Worm (Caenorhabditis elegans) whole organism, L3 larva: Measurements from ENCODE around the gene mcu-1.
A peak's percentile ranks its signal among the peaks of the same experiment; 100 is the strongest.

ENCODE experiments used
- R02D3.7 ChIP-seq: fragments of 150-350 bp; optimal IDR thresholded peaks from 2 replicates; lab custom pipeline; 2014; ENCODE audit warnings: missing biosample characterization, missing genetic modification characterization
- ZK546.5 ChIP-seq: sonication (generic microtip); optimal IDR thresholded peaks from 2 replicates; lab custom pipeline; 2017; ENCODE audit warnings: missing biosample characterization, missing genetic modification characterization
- ama-1 ChIP-seq: fragments of 150-350 bp; optimal IDR thresholded peaks from 2 replicates; lab custom pipeline; 2018
- ceh-16 ChIP-seq: sonication (generic microtip); optimal IDR thresholded peaks from 2 replicates; lab custom pipeline; 2017; ENCODE audit warnings: missing biosample characterization, missing genetic modification characterization
- ceh-28 ChIP-seq: fragments of 150-350 bp; optimal IDR thresholded peaks from 2 replicates; lab custom pipeline; 2014; ENCODE audit warnings: missing biosample characterization, missing genetic modification reagents, missing genetic modification characterization
- egl-27 ChIP-seq: sonication (generic microtip); optimal IDR thresholded peaks from 4 replicates; lab custom pipeline; 2017; ENCODE audit warnings: missing biosample characterization, missing genetic modification reagents, missing genetic modification characterization
- egl-5 ChIP-seq: fragments of 150-350 bp; optimal IDR thresholded peaks from 2 replicates; lab custom pipeline; 2017; ENCODE audit warnings: missing biosample characterization, missing genetic modification reagents, missing genetic modification characterization, inconsistent platforms
- elt-1 ChIP-seq: fragments of 150-350 bp; optimal IDR thresholded peaks from 2 replicates; lab custom pipeline; 2014; ENCODE audit warnings: missing biosample characterization, missing genetic modification characterization
- elt-2 ChIP-seq: sonication (generic microtip); optimal IDR thresholded peaks from 2 replicates; lab custom pipeline; 2016; ENCODE audit warnings: missing genetic modification reagents, mild to moderate bottlenecking, missing genetic modification characterization, missing compliant biosample characterization
- eor-1 ChIP-seq, 2 experiments: fragments of 150-350 bp; optimal IDR thresholded peaks; 2 replicates each; lab custom pipeline; 2014 to 2018; ENCODE audit warnings: missing biosample characterization in 2 of 2, missing genetic modification characterization in 2 of 2
- fkh-10 ChIP-seq: sonication (generic microtip); optimal IDR thresholded peaks from 2 replicates; lab custom pipeline; 2017; ENCODE audit warnings: missing biosample characterization, missing genetic modification reagents, missing genetic modification characterization
- fkh-2 ChIP-seq: fragments of 150-350 bp; optimal IDR thresholded peaks from 2 replicates; lab custom pipeline; 2014; ENCODE audit warnings: missing biosample characterization, missing genetic modification reagents, missing genetic modification characterization
- fos-1 ChIP-seq: fragments of 150-350 bp; optimal IDR thresholded peaks from 2 replicates; lab custom pipeline; 2014; ENCODE audit warnings: missing biosample characterization, missing genetic modification characterization
- hmg-11 ChIP-seq: sonication (generic microtip); optimal IDR thresholded peaks from 2 replicates; lab custom pipeline; 2016; ENCODE audit warnings: missing genetic modification characterization, missing compliant biosample characterization
- jun-1 ChIP-seq: fragments of 150-350 bp; optimal IDR thresholded peaks from 2 replicates; lab custom pipeline; 2014; ENCODE audit warnings: missing biosample characterization, missing genetic modification reagents, missing genetic modification characterization
- lin-15B ChIP-seq: fragments of 150-350 bp; optimal IDR thresholded peaks from 2 replicates; lab custom pipeline; 2014; ENCODE audit warnings: missing biosample characterization, missing genetic modification characterization
- lin-39 ChIP-seq: fragments of 150-350 bp; optimal IDR thresholded peaks from 2 replicates; lab custom pipeline; 2018; ENCODE audit warnings: missing biosample characterization, missing genetic modification reagents, missing genetic modification characterization
- lsy-12 ChIP-seq: sonication (generic microtip); optimal IDR thresholded peaks from 2 replicates; lab custom pipeline; 2016; ENCODE audit warnings: mild to moderate bottlenecking, missing genetic modification characterization, missing compliant biosample characterization
- mml-1 ChIP-seq: fragments of 150-350 bp; sonication (generic microtip); optimal IDR thresholded peaks from 3 replicates; lab custom pipeline; 2014; ENCODE audit warnings: missing biosample characterization, missing genetic modification characterization
- nfya-1 ChIP-seq: sonication (generic microtip); optimal IDR thresholded peaks from 2 replicates; lab custom pipeline; 2017; ENCODE audit warnings: missing genetic modification characterization, mild to moderate bottlenecking, missing compliant biosample characterization, antibody characterized with exemption, moderate library complexity; ENCODE audit not compliant: insufficient read depth
- nhr-23 ChIP-seq: fragments of 150-350 bp; optimal IDR thresholded peaks from 2 replicates; lab custom pipeline; 2014; ENCODE audit warnings: missing biosample characterization, missing genetic modification reagents, missing genetic modification characterization
- nhr-237 ChIP-seq: fragments of 150-350 bp; optimal IDR thresholded peaks from 2 replicates; lab custom pipeline; 2014; ENCODE audit warnings: missing biosample characterization, missing genetic modification characterization
- nhr-25 ChIP-seq: sonication (generic microtip); optimal IDR thresholded peaks from 2 replicates; lab custom pipeline; 2017; ENCODE audit warnings: missing biosample characterization, missing genetic modification characterization
- nhr-28 ChIP-seq: fragments of 150-350 bp; optimal IDR thresholded peaks from 2 replicates; lab custom pipeline; 2014; ENCODE audit warnings: missing biosample characterization, missing genetic modification characterization
- nhr-43 ChIP-seq: sonication (generic microtip); optimal IDR thresholded peaks from 2 replicates; lab custom pipeline; 2016; ENCODE audit warnings: mild to moderate bottlenecking, missing genetic modification characterization, missing compliant biosample characterization; ENCODE audit not compliant: poor library complexity, severe bottlenecking
- nhr-67 ChIP-seq: fragments of 150-350 bp; optimal IDR thresholded peaks from 2 replicates; lab custom pipeline; 2014; ENCODE audit warnings: missing biosample characterization, missing genetic modification characterization
- nhr-76 ChIP-seq: fragments of 150-350 bp; sonication (generic microtip); optimal IDR thresholded peaks from 5 replicates; lab custom pipeline; 2014; ENCODE audit warnings: missing biosample characterization, missing genetic modification characterization
- nhr-77 ChIP-seq: fragments of 150-350 bp; optimal IDR thresholded peaks from 2 replicates; lab custom pipeline; 2014; ENCODE audit warnings: missing biosample characterization, missing genetic modification characterization
- sea-2 ChIP-seq: fragments of 150-350 bp; sonication (generic microtip); optimal IDR thresholded peaks from 4 replicates; lab custom pipeline; 2014; ENCODE audit warnings: missing biosample characterization, missing genetic modification reagents, missing genetic modification characterization
- skn-1 ChIP-seq: fragments of 150-350 bp; optimal IDR thresholded peaks from 2 replicates; lab custom pipeline; 2014; ENCODE audit warnings: missing biosample characterization, missing genetic modification characterization
- snpc-4 ChIP-seq: fragments of 150-350 bp; optimal IDR thresholded peaks from 2 replicates; lab custom pipeline; 2014; ENCODE audit warnings: missing biosample characterization, missing genetic modification characterization
- unc-39 ChIP-seq: sonication (generic microtip); optimal IDR thresholded peaks from 4 replicates; lab custom pipeline; 2017; ENCODE audit warnings: missing biosample characterization, missing genetic modification characterization
- unc-62 ChIP-seq: fragments of 150-350 bp; sonication (generic microtip); optimal IDR thresholded peaks from 4 replicates; lab custom pipeline; 2014; ENCODE audit warnings: missing biosample characterization, missing genetic modification reagents, missing genetic modification characterization
- zag-1 ChIP-seq: fragments of 150-350 bp; optimal IDR thresholded peaks from 2 replicates; lab custom pipeline; 2014; ENCODE audit warnings: missing biosample characterization, missing genetic modification characterization
- ztf-11 ChIP-seq: fragments of 150-350 bp; optimal IDR thresholded peaks from 2 replicates; lab custom pipeline; 2014; ENCODE audit warnings: missing biosample characterization, missing genetic modification characterization
- ztf-4 ChIP-seq: fragments of 150-350 bp; optimal IDR thresholded peaks from 2 replicates; lab custom pipeline; 2014; ENCODE audit warnings: missing biosample characterization, missing genetic modification characterization

The mcu-1 gene

ce11 chrIV:5927805-5928204, 11.2 kb downstream of the mcu-1 start:
- TF ChIP-seq nhr-237 (no peak), egl-27 (tag; lab: Kevin White, UChicago) (no peak), jun-1 (tag; lab: Kevin White, UChicago) (no peak), R02D3.7 (tag; lab: Kevin White, UChicago) (no peak), nhr-77 (tag; lab: Kevin White, UChicago) (no peak), lin-15B (tag; lab: Kevin White, UChicago) (no peak), lin-39 (tag; lab: Kevin White, UChicago) (no peak)

- no peak for TF ChIP-seq unc-39 (tag; lab: Kevin White, UChicago)
- no peak for TF ChIP-seq skn-1 (tag; lab: Kevin White, UChicago)
- TF ChIP-seq egl-5 (tag; lab: Kevin White, UChicago): peak; percentile 6
- TF ChIP-seq nhr-23: peak; percentile 50
- no peak for TF ChIP-seq nhr-76 (tag; lab: Kevin White, UChicago)
- TF ChIP-seq mml-1 (tag; lab: Kevin White, UChicago): no peak
- no peak for TF ChIP-seq unc-62 (GFP tag; lab: Kevin White, UChicago)
- no peak for TF ChIP-seq zag-1 (tag; lab: Kevin White, UChicago)
- peak; percentile 64 for TF ChIP-seq nhr-25 (tag; lab: Kevin White, UChicago)
- no peak for TF ChIP-seq lsy-12 (tag; lab: Kevin White, UChicago)
- no peak for TF ChIP-seq elt-1 (tag; lab: Kevin White, UChicago)
- TF ChIP-seq fos-1 (tag; lab: Kevin White, UChicago): no peak
- peak; percentile 9 for TF ChIP-seq hmg-11 (tag; lab: Kevin White, UChicago)
- no peak for TF ChIP-seq ztf-4 (tag; lab: Kevin White, UChicago)
- TF ChIP-seq ceh-28 (tag; lab: Kevin White, UChicago): no peak
- no peak for TF ChIP-seq elt-2 (tag; lab: Kevin White, UChicago)
- TF ChIP-seq nhr-43 (tag; lab: Kevin White, UChicago): no peak
Observed at ce11 chrIV:5926643-5927042, 12.4 kb downstream of the mcu-1 start.

ce11 chrIV:5924241-5924640, 14.8 kb downstream of the mcu-1 start:
- TF ChIP-seq nfya-1 (tag; lab: Kevin White, UChicago) (no peak), R02D3.7 (tag; lab: Kevin White, UChicago) (no peak), ama-1 (lab: Kevin White, UChicago) (no peak), egl-27 (tag; lab: Kevin White, UChicago) (no peak), eor-1 (tag; optimal IDR thresholded peaks at IDR 0.05; lab: Kevin White, UChicago) (no peak), fkh-2 (tag; lab: Kevin White, UChicago) (no peak), unc-39 (tag; lab: Kevin White, UChicago) (no peak), elt-1 (tag; lab: Kevin White, UChicago) (no peak), nhr-67 (tag; lab: Kevin White, UChicago) (no peak), sea-2 (GFP tag; lab: Kevin White, UChicago) (no peak), nhr-28 (tag; lab: Kevin White, UChicago) (no peak), ztf-11 (tag; lab: Kevin White, UChicago) (no peak), hmg-11 (tag; lab: Kevin White, UChicago) (no peak)

DNA sequence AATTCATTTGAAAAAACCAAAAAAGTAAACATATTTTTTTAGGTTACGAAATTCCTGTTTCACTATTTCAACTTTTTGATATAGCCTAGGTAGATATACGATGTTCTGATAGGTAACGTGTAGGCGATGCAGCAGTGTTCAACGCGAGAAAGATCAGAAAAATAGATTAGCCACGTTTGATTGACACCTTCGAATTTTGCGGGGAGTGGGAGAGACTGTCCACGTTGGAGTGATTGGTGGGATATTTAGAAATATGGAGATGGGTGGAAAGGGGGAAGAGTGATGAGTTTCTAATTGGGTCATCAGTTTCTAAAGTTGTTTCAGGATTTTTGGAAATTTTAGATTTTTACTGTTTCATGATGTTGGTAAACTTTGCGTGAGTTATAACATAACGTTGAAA, 15.9 kb downstream of the mcu-1 start:
- TF ChIP-seq unc-62 (GFP tag; lab: Kevin White, UChicago) (peak; percentile 5), fkh-10 (GFP tag; lab: Kevin White, UChicago) (no peak)

DNA sequence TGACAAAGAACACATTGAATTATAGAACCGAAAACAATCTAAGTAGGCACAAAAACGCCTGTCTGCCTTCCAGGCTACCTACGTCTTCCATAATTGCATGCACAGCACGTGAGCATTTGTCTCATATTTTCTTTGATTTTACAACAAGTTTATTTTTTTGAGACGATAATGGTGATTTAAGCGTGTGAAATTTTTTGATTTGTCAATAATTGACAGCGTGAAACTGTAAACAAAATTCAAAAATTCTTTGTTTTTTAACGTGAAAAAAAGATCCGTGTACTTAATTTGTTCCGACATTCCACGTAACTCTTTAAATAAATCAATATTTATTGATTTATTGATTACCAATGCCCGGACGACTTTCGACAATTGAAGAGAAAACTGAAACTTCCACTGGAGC, 22.0 kb downstream of the mcu-1 start, which contains the start of gene dhhc-13:
TSS of gene dhhc-13 (plus strand) at position 301 of the 400 bp plus-strand sequence.
- TF ChIP-seq ZK546.5 (tag; lab: Kevin White, UChicago) (no peak), lsy-12 (tag; lab: Kevin White, UChicago) (no peak), ceh-16 (no peak), snpc-4 (tag; lab: Kevin White, UChicago) (no peak)
